Fruit fly (Drosophila melanogaster): ENCODE results near the gene LSm-4.
A peak's percentile ranks its signal among the peaks of the same experiment; 100 is the strongest.

LSm-4 gene

DNA sequence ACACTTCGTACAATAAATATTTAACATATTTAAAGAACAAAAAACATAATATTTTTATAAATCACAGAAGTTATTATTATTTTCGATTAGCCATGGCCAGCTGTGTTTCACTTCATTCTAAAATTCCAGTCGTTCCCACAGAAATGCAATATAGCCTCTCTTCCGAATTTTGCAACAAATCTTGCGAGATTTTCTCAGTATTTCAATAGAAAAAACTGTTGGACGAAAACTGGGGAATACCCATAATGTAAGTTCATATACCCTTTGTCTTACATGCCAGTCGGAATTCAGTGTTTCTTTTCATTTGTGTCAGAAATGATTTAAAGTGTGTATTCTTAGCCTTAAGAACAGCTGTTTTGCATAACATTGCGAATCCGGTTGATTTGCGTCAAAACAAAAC lies 48.5 kb downstream of the LSm-4 start, which contains the start of the genes CtsL4 and ClpP (continued):
- TF ChIP-seq Sry-β (GFP tag; optimal IDR thresholded peaks at IDR 0.05) (peak; percentile 21), CG7271 (tag; optimal IDR thresholded peaks at IDR 0.05) (peak; percentile 8), otp (GFP tag; IDR thresholded peaks at IDR 0.05) (no peak), PHDP (tag; optimal IDR thresholded peaks at IDR 0.05) (no peak), Six4 (GFP tag; optimal IDR thresholded peaks at IDR 0.05) (peak; percentile 37), corto (GFP tag; optimal IDR thresholded peaks at IDR 0.05) (no peak), gt (GFP tag; IDR thresholded peaks at IDR 0.05) (no peak), wor (GFP tag; IDR thresholded peaks at IDR 0.05) (no peak), tx (GFP tag; optimal IDR thresholded peaks at IDR 0.05) (peak; percentile 13), CG7357 (GFP tag; IDR thresholded peaks at IDR 0.05) (peak; percentile 39; the same call in 2 of the 3 replicates), Dip3 (GFP tag; optimal IDR thresholded peaks at IDR 0.05) (peak; percentile 50), CG14710 (tag; optimal IDR thresholded peaks at IDR 0.05) (peak; percentile 67), bsh (GFP tag; optimal IDR thresholded peaks at IDR 0.05) (peak in 1 of 2 experiments; percentile 33), insv (GFP tag; optimal IDR thresholded peaks at IDR 0.05) (peak in 1 of 2 experiments; percentile 9), Atf6 (GFP tag; IDR thresholded peaks at IDR 0.05) (0 out of 2 replicates have a peak, but pooled peaks have one; percentile 35), chif (GFP tag; optimal IDR thresholded peaks at IDR 0.05) (peak in 1 of 2 experiments; percentile 39), odd (GFP tag; optimal IDR thresholded peaks at IDR 0.05) (no peak), CG1602 (GFP tag; optimal IDR thresholded peaks at IDR 0.05) (peak; percentile 46), Fer1 (GFP tag; optimal IDR thresholded peaks at IDR 0.05) (peak; percentile 15), bigmax (GFP tag; optimal IDR thresholded peaks at IDR 0.05) (peak; percentile 12), lov (optimal IDR thresholded peaks at IDR 0.05) (no peak), lov (GFP tag; IDR thresholded peaks at IDR 0.05) (0 out of 3 replicates have a peak, but pooled peaks have one; percentile 9), CG14860 (GFP tag; IDR thresholded peaks at IDR 0.05; ENCODE audit: partially characterized antibody) (no peak), Fer3 (tag; optimal IDR thresholded peaks at IDR 0.05) (peak; percentile 26), CG2712 (tag; optimal IDR thresholded peaks at IDR 0.05) (peak; percentile 55), CG4617 (GFP tag; optimal IDR thresholded peaks at IDR 0.05; ENCODE audit: borderline replicate concordance) (peak; percentile 76), CG6272 (GFP tag; IDR thresholded peaks at IDR 0.05) (no peak; the same call in 1 of the 2 replicates), Xbp1 (GFP tag; optimal IDR thresholded peaks at IDR 0.05) (peak; percentile 71), twi (tag; optimal IDR thresholded peaks at IDR 0.05) (peak; percentile 61), CG11560 (tag; IDR thresholded peaks at IDR 0.05) (no peak), zf30C (GFP tag; optimal IDR thresholded peaks at IDR 0.05) (no peak), zfh2 (GFP tag; optimal IDR thresholded peaks at IDR 0.05) (peak; percentile 33), sisA (GFP tag; IDR thresholded peaks at IDR 0.05) (peak; percentile 32; the same call in 1 of the 2 replicates), CG4328 (GFP tag; optimal IDR thresholded peaks at IDR 0.05) (no peak), CG10431 (GFP tag; optimal IDR thresholded peaks at IDR 0.05) (peak; percentile 87), D19A (tag; optimal IDR thresholded peaks at IDR 0.05) (peak; percentile 74), CG4820 (GFP tag; optimal IDR thresholded peaks at IDR 0.05) (no peak), CG17328 (GFP tag; IDR thresholded peaks at IDR 0.05) (0 out of 2 replicates have a peak, but pooled peaks have one; percentile 27), Bteb2 (GFP tag; optimal IDR thresholded peaks at IDR 0.05) (peak; percentile 24), CG12659 (GFP tag; optimal IDR thresholded peaks at IDR 0.05) (peak; percentile 76), CG2875 (GFP tag; optimal IDR thresholded peaks at IDR 0.05) (peak; percentile 20), crc (GFP tag; optimal IDR thresholded peaks at IDR 0.05) (no peak), Hmx (GFP tag; optimal IDR thresholded peaks at IDR 0.05) (no peak), mam (GFP tag; optimal IDR thresholded peaks at IDR 0.05) (peak; percentile 47), chm (GFP tag; IDR thresholded peaks at IDR 0.05) (peak; percentile 64; the same call in 1 of the 2 replicates), vvl (GFP tag; IDR thresholded peaks at IDR 0.05) (peak; percentile 74), HHEX (GFP tag; optimal IDR thresholded peaks at IDR 0.05) (peak; percentile 27), dmrt99B (tag; optimal IDR thresholded peaks at IDR 0.05) (no peak), CG8924 (tag; optimal IDR thresholded peaks at IDR 0.05) (peak; percentile 59), caup (GFP tag; optimal IDR thresholded peaks at IDR 0.05; ENCODE audit: severe bottlenecking) (no peak)

Data from whole organism, embryonic.